Fruit fly (Drosophila melanogaster) whole organism, embryonic: ENCODE measurements around the gene CG3862.

ENCODE experiments used
- Aef1 ChIP-seq: fragments of 200-800 bp; sonication (Bioruptor generic); IDR thresholded peaks from 3 replicates; pipeline ENCODE4 v1.3.6; 2022; ENCODE audit warnings: missing biosample characterization, missing genetic modification characterization
- Atf3 ChIP-seq: fragments of 200-800 bp; sonication (Bioruptor generic); optimal IDR thresholded peaks from 3 replicates; lab custom pipeline; 2016; ENCODE audit warnings: missing biosample characterization, missing genetic modification characterization
- B-H1 ChIP-seq: fragments of 200-800 bp; sonication (Bioruptor generic); IDR thresholded peaks from 3 replicates; pipeline ENCODE4 v1.3.6; 2022; ENCODE audit warnings: missing biosample characterization, missing genetic modification characterization
- BEAF-32 ChIP-seq: fragments of 200-800 bp; sonication (Bioruptor generic); optimal IDR thresholded peaks from 3 replicates; lab custom pipeline; 2017; ENCODE audit warnings: missing biosample characterization, missing genetic modification characterization, mild to moderate bottlenecking, moderate library complexity, missing genetic modification reagents
- CG10654 ChIP-seq: fragments of 200-800 bp; sonication (Bioruptor generic); optimal IDR thresholded peaks from 2 replicates; lab custom pipeline; 2016; ENCODE audit warnings: missing biosample characterization, missing genetic modification characterization
- CG12155 ChIP-seq: fragments of 200-800 bp; sonication (Bioruptor generic); optimal IDR thresholded peaks from 3 replicates; lab custom pipeline; 2016; ENCODE audit warnings: missing biosample characterization, missing genetic modification characterization
- CG13894 ChIP-seq: fragments of 200-800 bp; sonication (Bioruptor generic); optimal IDR thresholded peaks from 3 replicates; lab custom pipeline; 2018; ENCODE audit warnings: missing biosample characterization, mild to moderate bottlenecking, missing genetic modification characterization, moderate library complexity
- CG15269 ChIP-seq: fragments of 200-800 bp; sonication (Bioruptor generic); optimal IDR thresholded peaks from 2 replicates; lab custom pipeline; 2018; ENCODE audit warnings: missing biosample characterization, mild to moderate bottlenecking, missing genetic modification characterization, moderate library complexity
- CG1529 ChIP-seq: fragments of 200-800 bp; sonication (Bioruptor generic); optimal IDR thresholded peaks from 3 replicates; lab custom pipeline; 2018; ENCODE audit warnings: missing biosample characterization, missing genetic modification characterization
- CG15514 ChIP-seq: fragments of 200-800 bp; sonication (Bioruptor generic); optimal IDR thresholded peaks from 3 replicates; lab custom pipeline; 2017; ENCODE audit warnings: missing biosample characterization, missing genetic modification characterization, mild to moderate bottlenecking, moderate library complexity, missing genetic modification reagents
- CG16863 ChIP-seq: fragments of 200-800 bp; sonication (Bioruptor generic); optimal IDR thresholded peaks from 3 replicates; lab custom pipeline; 2016; ENCODE audit warnings: missing biosample characterization, missing genetic modification characterization
- CG17328 ChIP-seq: fragments of 200-800 bp; sonication (Bioruptor generic); IDR thresholded peaks from 2 replicates; pipeline ENCODE4 v1.3.6; 2022; ENCODE audit warnings: missing biosample characterization, missing genetic modification characterization
- CG43689 ChIP-seq: fragments of 200-800 bp; sonication (Bioruptor generic); IDR thresholded peaks from 2 replicates; pipeline ENCODE4 v1.3.6; 2022; ENCODE audit warnings: missing biosample characterization, missing genetic modification characterization
- CG8281 ChIP-seq: fragments of 200-800 bp; sonication (Bioruptor generic); optimal IDR thresholded peaks from 2 replicates; lab custom pipeline; 2018; ENCODE audit warnings: missing biosample characterization, mild to moderate bottlenecking, missing genetic modification characterization, moderate library complexity
- CG8290 ChIP-seq, 3 experiments: fragments of 200-800 bp; sonication (Bioruptor generic); optimal IDR thresholded peaks; 2 replicates each; lab custom pipeline; 2016 to 2019; ENCODE audit warnings: missing biosample characterization in 3 of 3, missing genetic modification characterization in 3 of 3, mild to moderate bottlenecking in 2 of 3, moderate library complexity in 1 of 3
- CG9876 ChIP-seq: fragments of 200-800 bp; sonication (Bioruptor generic); optimal IDR thresholded peaks from 2 replicates; lab custom pipeline; 2016; ENCODE audit warnings: missing biosample characterization, missing genetic modification characterization
- Dip2 ChIP-seq: fragments of 200-800 bp; sonication (Bioruptor generic); IDR thresholded peaks from 2 replicates; pipeline ENCODE4 v1.3.6; 2022; ENCODE audit warnings: missing biosample characterization, missing genetic modification characterization
- Doc3 ChIP-seq: fragments of 200-800 bp; sonication (Bioruptor generic); IDR thresholded peaks from 3 replicates; pipeline ENCODE4 v1.3.6; 2022; ENCODE audit warnings: missing biosample characterization, missing genetic modification characterization; ENCODE audit not compliant: partially characterized antibody
- Dref ChIP-seq: fragments of 200-800 bp; sonication (Bioruptor generic); IDR thresholded peaks from 2 replicates; pipeline ENCODE4 v1.3.6; 2022; ENCODE audit warnings: missing biosample characterization, missing genetic modification characterization
- HLHmδ ChIP-seq: fragments of 200-800 bp; sonication (Bioruptor generic); optimal IDR thresholded peaks from 2 replicates; lab custom pipeline; 2018; ENCODE audit warnings: missing biosample characterization, mild to moderate bottlenecking, missing genetic modification characterization, moderate library complexity
- Hmx ChIP-seq: fragments of 200-800 bp; sonication (Bioruptor generic); optimal IDR thresholded peaks from 2 replicates; lab custom pipeline; 2016; ENCODE audit warnings: missing biosample characterization, missing genetic modification characterization
- Lhr ChIP-seq: fragments of 200-800 bp; sonication (Bioruptor generic); optimal IDR thresholded peaks from 3 replicates; lab custom pipeline; 2017; ENCODE audit warnings: mild to moderate bottlenecking, missing biosample characterization, missing genetic modification reagents, missing genetic modification characterization
- NC2α ChIP-seq: fragments of 200-800 bp; sonication (Bioruptor generic); optimal IDR thresholded peaks from 2 replicates; lab custom pipeline; 2016; ENCODE audit warnings: missing biosample characterization, missing genetic modification characterization
- Oaz ChIP-seq: fragments of 200-800 bp; sonication (Bioruptor generic); IDR thresholded peaks from 2 replicates; pipeline ENCODE4 v1.3.6; 2022; ENCODE audit warnings: missing biosample characterization, missing genetic modification characterization
- Optix ChIP-seq: fragments of 200-800 bp; sonication (Bioruptor generic); IDR thresholded peaks from 3 replicates; pipeline ENCODE4 v1.3.6; 2022; ENCODE audit warnings: missing biosample characterization, missing genetic modification characterization
- ap ChIP-seq: fragments of 200-800 bp; sonication (Bioruptor generic); IDR thresholded peaks from 2 replicates; pipeline ENCODE4 v1.3.6; 2022; ENCODE audit warnings: missing biosample characterization, missing genetic modification characterization
- bowl ChIP-seq: fragments of 200-800 bp; sonication (Bioruptor generic); IDR thresholded peaks from 2 replicates; pipeline ENCODE4 v1.3.6; 2022; ENCODE audit warnings: missing biosample characterization, missing genetic modification characterization
- bsh ChIP-seq, 2 experiments: fragments of 200-800 bp; sonication (Bioruptor generic); optimal IDR thresholded peaks; 2 replicates each; lab custom pipeline; 2017 to 2018; ENCODE audit warnings: mild to moderate bottlenecking in 2 of 2, missing biosample characterization in 2 of 2, missing genetic modification characterization in 2 of 2, moderate library complexity in 1 of 2
- cas ChIP-seq: fragments of 200-800 bp; sonication (Bioruptor generic); IDR thresholded peaks from 2 replicates; pipeline ENCODE4 v1.3.6; 2022; ENCODE audit warnings: missing biosample characterization, missing genetic modification characterization
- crol ChIP-seq: fragments of 200-800 bp; sonication (Bioruptor generic); IDR thresholded peaks from 2 replicates; pipeline ENCODE4 v1.3.6; 2022; ENCODE audit warnings: missing biosample characterization, missing genetic modification characterization
- cwo ChIP-seq: fragments of 200-800 bp; sonication (Bioruptor generic); optimal IDR thresholded peaks from 3 replicates; lab custom pipeline; 2017; ENCODE audit warnings: missing biosample characterization, missing genetic modification characterization, mild to moderate bottlenecking, moderate library complexity, missing genetic modification reagents
- dmrt99B ChIP-seq: fragments of 200-800 bp; sonication (Bioruptor generic); optimal IDR thresholded peaks from 2 replicates; lab custom pipeline; 2018; ENCODE audit warnings: missing biosample characterization, mild to moderate bottlenecking, missing genetic modification characterization, moderate library complexity
- esg ChIP-seq: fragments of 200-800 bp; sonication (Bioruptor generic); conservative IDR thresholded peaks from 2 replicates; pipeline ENCODE4 v1.3.6; 2022; ENCODE audit warnings: missing biosample characterization, missing genetic modification characterization
- ewg ChIP-seq: fragments of 200-800 bp; sonication (Bioruptor generic); optimal IDR thresholded peaks from 3 replicates; lab custom pipeline; 2017; ENCODE audit warnings: mild to moderate bottlenecking, missing biosample characterization, missing genetic modification reagents, missing genetic modification characterization
- fd3F ChIP-seq: fragments of 200-800 bp; sonication (Bioruptor generic); optimal IDR thresholded peaks from 2 replicates; lab custom pipeline; 2018; ENCODE audit warnings: missing biosample characterization, mild to moderate bottlenecking, missing genetic modification characterization, moderate library complexity
- gce ChIP-seq: fragments of 200-800 bp; sonication (Bioruptor generic); IDR thresholded peaks from 3 replicates; pipeline ENCODE4 v1.3.6; 2022; ENCODE audit warnings: missing biosample characterization, missing genetic modification characterization
- kah ChIP-seq: fragments of 200-800 bp; sonication (Bioruptor generic); optimal IDR thresholded peaks from 2 replicates; lab custom pipeline; 2018; ENCODE audit warnings: missing biosample characterization, mild to moderate bottlenecking, missing genetic modification characterization
- lov ChIP-seq, 2 experiments: fragments of 200-800 bp in 1 of 2; fragments of >200 bp in 1 of 2; sonication (Bioruptor generic) in 1 of 2; IDR thresholded peaks in 1 of 2; optimal IDR thresholded peaks in 1 of 2; 2 replicates in 1 of 2; 3 replicates in 1 of 2; pipeline versions ENCODE4 v1.3.6 to Lab custom; 2017 to 2022; ENCODE audit warnings: missing biosample characterization in 1 of 2, missing genetic modification characterization in 1 of 2
- nerfin-1 ChIP-seq: fragments of 200-800 bp; sonication (Bioruptor generic); optimal IDR thresholded peaks from 3 replicates; lab custom pipeline; 2019; ENCODE audit warnings: missing biosample characterization, mild to moderate bottlenecking, missing genetic modification characterization, moderate library complexity
- ranshi ChIP-seq: fragments of 200-800 bp; sonication (Bioruptor generic); IDR thresholded peaks from 2 replicates; pipeline ENCODE4 v1.3.6; 2022; ENCODE audit warnings: missing biosample characterization, missing genetic modification characterization
- slbo ChIP-seq: fragments of 200-800 bp; sonication (Bioruptor generic); IDR thresholded peaks from 2 replicates; pipeline ENCODE4 v1.3.6; 2022; ENCODE audit warnings: missing biosample characterization, missing genetic modification characterization
- tin ChIP-seq: fragments of 200-800 bp; sonication (Bioruptor generic); optimal IDR thresholded peaks from 3 replicates; lab custom pipeline; 2016; ENCODE audit warnings: missing biosample characterization, missing genetic modification characterization
- tna ChIP-seq: fragments of 200-800 bp; sonication (Bioruptor generic); IDR thresholded peaks from 2 replicates; pipeline ENCODE4 v1.3.6; 2022; ENCODE audit warnings: missing biosample characterization, missing genetic modification characterization; ENCODE audit not compliant: partially characterized antibody
- toy ChIP-seq: fragments of 200-800 bp; sonication (Bioruptor generic); IDR thresholded peaks from 2 replicates; pipeline ENCODE4 v1.3.6; 2022; ENCODE audit warnings: missing biosample characterization, missing genetic modification characterization
- tup ChIP-seq: fragments of 200-800 bp; sonication (Bioruptor generic); optimal IDR thresholded peaks from 2 replicates; lab custom pipeline; 2016; ENCODE audit warnings: missing biosample characterization, mild to moderate bottlenecking, missing genetic modification characterization, moderate library complexity
- unc-4 ChIP-seq: fragments of 200-800 bp; sonication (Bioruptor generic); IDR thresholded peaks from 2 replicates; pipeline ENCODE4 v1.3.6; 2022; ENCODE audit warnings: missing biosample characterization, missing genetic modification characterization; ENCODE audit not compliant: partially characterized antibody
- z ChIP-seq: fragments of 200-800 bp; sonication (Bioruptor generic); IDR thresholded peaks from 3 replicates; pipeline ENCODE4 v1.3.6; 2022; ENCODE audit warnings: missing biosample characterization, missing genetic modification characterization
- zen2 ChIP-seq: fragments of 200-800 bp; sonication (Bioruptor generic); IDR thresholded peaks from 3 replicates; pipeline ENCODE4 v1.3.6; 2022; ENCODE audit warnings: missing biosample characterization, missing genetic modification characterization; ENCODE audit not compliant: partially characterized antibody

CG3862 gene

DNA sequence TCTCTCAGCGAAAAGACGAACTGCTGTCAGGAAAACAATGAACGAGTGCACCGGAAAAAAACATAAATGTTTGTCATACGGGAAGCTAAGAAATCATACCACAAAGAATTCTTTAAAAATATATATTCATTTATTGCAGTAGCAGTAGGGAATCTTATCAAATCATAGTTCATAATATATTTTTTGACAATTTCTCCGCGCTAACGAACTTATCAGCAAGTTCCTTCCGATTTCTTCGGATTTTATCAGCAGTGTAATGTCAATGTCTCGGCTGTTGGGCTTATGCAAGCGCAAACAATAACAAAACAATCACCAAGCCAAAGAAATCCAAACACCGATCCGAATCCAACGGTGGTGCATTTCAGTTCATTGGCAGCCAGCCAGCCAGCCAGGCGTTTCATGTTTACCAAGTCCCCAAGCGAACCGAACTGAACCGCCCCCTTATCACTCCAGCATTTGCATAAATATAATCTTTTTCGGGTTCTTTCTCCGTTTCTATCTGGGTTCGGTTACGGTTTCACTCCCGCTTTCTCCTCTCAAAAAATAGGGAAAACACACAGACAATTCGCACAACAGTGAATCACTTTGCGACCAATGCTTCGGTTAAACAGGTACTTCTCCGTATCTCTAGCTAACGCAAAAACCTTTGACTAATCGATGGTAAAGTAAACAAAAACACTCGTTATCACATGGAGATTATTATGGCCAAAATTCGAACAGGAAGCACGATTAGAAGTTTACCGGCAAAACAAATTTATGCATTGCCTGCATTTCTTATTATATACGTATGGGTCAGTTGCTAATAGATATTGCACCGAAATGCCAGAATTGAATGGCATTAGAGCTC, 2.1 kb upstream of the CG3862 start (continued):
- no peak for TF ChIP-seq CG8290 (GFP tag; optimal IDR thresholded peaks at IDR 0.05; lab: Kevin White, UChicago)
- TF ChIP-seq CG8290 (tag; optimal IDR thresholded peaks at IDR 0.05; lab: Kevin White, UChicago) = no peak
- no peak for TF ChIP-seq z
- peak; percentile 61 for TF ChIP-seq CG17328 (GFP tag; lab: Robert Waterston, UW)
- no peak for TF ChIP-seq tna (GFP tag; lab: Robert Waterston, UW)
- no peak for TF ChIP-seq ap
- TF ChIP-seq bowl (GFP tag; lab: Robert Waterston, UW) = no peak
- TF ChIP-seq NC2α (GFP tag; lab: Kevin White, UChicago) = no peak
- peak in 1 of 2 experiments; percentile 60 for TF ChIP-seq bsh (GFP tag; optimal IDR thresholded peaks at IDR 0.05; lab: Kevin White, UChicago)
- TF ChIP-seq CG12155 (GFP tag; lab: Kevin White, UChicago) = no peak
- peak; percentile 33 for TF ChIP-seq nerfin-1 (tag; lab: Kevin White, UChicago)
- TF ChIP-seq Optix (GFP tag; lab: Robert Waterston, UW) = no peak
- no peak for TF ChIP-seq Aef1
- no peak for TF ChIP-seq gce (GFP tag; lab: Robert Waterston, UW)
- no peak for TF ChIP-seq fd3F (GFP tag; lab: Kevin White, UChicago)
- TF ChIP-seq Lhr (GFP tag; lab: Kevin White, UChicago) = peak; percentile 36
- TF ChIP-seq CG9876 (GFP tag; lab: Kevin White, UChicago) = no peak
- TF ChIP-seq esg (GFP tag; lab: Robert Waterston, UW) = 0 out of 2 replicates have a peak, but pooled peaks have one; percentile 15
- no peak for TF ChIP-seq HLHmδ (GFP tag; lab: Kevin White, UChicago)
- no peak for TF ChIP-seq CG15514 (GFP tag; lab: Kevin White, UChicago)
- TF ChIP-seq ewg (GFP tag; lab: Kevin White, UChicago) = peak; percentile 46
- peak; percentile 70 for TF ChIP-seq dmrt99B (tag; lab: Kevin White, UChicago)
- no peak for TF ChIP-seq tup (GFP tag; lab: Kevin White, UChicago)
- TF ChIP-seq CG13894 (tag; lab: Kevin White, UChicago) = no peak
- no peak for TF ChIP-seq CG8281
- TF ChIP-seq Hmx = no peak
- TF ChIP-seq B-H1 (GFP tag; lab: Robert Waterston, UW) = no peak
- TF ChIP-seq tin (GFP tag; lab: Kevin White, UChicago) = peak; percentile 15
- TF ChIP-seq toy = no peak
- TF ChIP-seq Atf3 (GFP tag; lab: Kevin White, UChicago) = peak; percentile 10
- no peak for TF ChIP-seq Dref
- TF ChIP-seq CG43689 (GFP tag; lab: Robert Waterston, UW) = 0 out of 2 replicates have a peak, but pooled peaks have one; percentile 25
- peak; percentile 26 for TF ChIP-seq cwo (GFP tag; lab: Kevin White, UChicago)
- TF ChIP-seq Oaz (GFP tag; lab: Robert Waterston, UW) = no peak
- TF ChIP-seq Dip2 (GFP tag; lab: Robert Waterston, UW) = no peak
- no peak for TF ChIP-seq slbo (GFP tag; lab: Robert Waterston, UW)
- TF ChIP-seq ranshi (GFP tag; lab: Robert Waterston, UW) = no peak
- TF ChIP-seq cas = no peak
- peak; percentile 39 for TF ChIP-seq CG15269 (tag; lab: Kevin White, UChicago)
- TF ChIP-seq CG1529 = peak; percentile 65
- TF ChIP-seq crol (GFP tag; lab: Robert Waterston, UW) = no peak
- TF ChIP-seq lov (optimal IDR thresholded peaks at IDR 0.05; lab: Kevin White, UChicago) = no peak
- 0 out of 3 replicates have a peak, but pooled peaks have one; percentile 17 for TF ChIP-seq lov (GFP tag; IDR thresholded peaks at IDR 0.05; lab: Robert Waterston, UW)
- no peak for TF ChIP-seq BEAF-32 (GFP tag; lab: Kevin White, UChicago)
- no peak for TF ChIP-seq CG16863
- no peak for TF ChIP-seq Doc3 (GFP tag; lab: Robert Waterston, UW)
- TF ChIP-seq CG10654 (GFP tag; lab: Kevin White, UChicago) = no peak
- no peak for TF ChIP-seq zen2 (GFP tag; lab: Robert Waterston, UW)
- TF ChIP-seq kah (GFP tag; lab: Kevin White, UChicago) = no peak
- TF ChIP-seq unc-4 (GFP tag; lab: Robert Waterston, UW) = no peak
